Fruit fly (Drosophila melanogaster) whole organism, embryonic: Measurements from ENCODE around the gene CG13313.
A peak's percentile ranks its signal among the peaks of the same experiment; 100 is the strongest.

Experiments
- Aef1 ChIP-seq: fragments of 200-800 bp; sonication (Bioruptor generic); IDR thresholded peaks from 3 replicates; pipeline ENCODE4 v1.3.6; 2022; ENCODE audit warnings: missing biosample characterization, missing genetic modification characterization
- BtbVII ChIP-seq: fragments of 200-800 bp; sonication (Bioruptor generic); optimal IDR thresholded peaks from 3 replicates; lab custom pipeline; 2017; ENCODE audit warnings: missing biosample characterization, mild to moderate bottlenecking, missing genetic modification characterization
- CG10462 ChIP-seq: fragments of 200-800 bp; sonication (Bioruptor generic); optimal IDR thresholded peaks from 2 replicates; lab custom pipeline; 2016; ENCODE audit warnings: missing biosample characterization, missing genetic modification characterization
- CG12659 ChIP-seq: fragments of 200-800 bp; sonication (Bioruptor generic); optimal IDR thresholded peaks from 3 replicates; lab custom pipeline; 2017; ENCODE audit warnings: mild to moderate bottlenecking, missing biosample characterization, missing genetic modification reagents, missing genetic modification characterization
- CG1529 ChIP-seq: fragments of 200-800 bp; sonication (Bioruptor generic); optimal IDR thresholded peaks from 3 replicates; lab custom pipeline; 2018; ENCODE audit warnings: missing biosample characterization, missing genetic modification characterization
- CG15696 ChIP-seq: fragments of 200-800 bp; sonication (Bioruptor generic); optimal IDR thresholded peaks from 2 replicates; lab custom pipeline; 2019; ENCODE audit warnings: missing biosample characterization, mild to moderate bottlenecking, missing genetic modification characterization, moderate library complexity
- CG17612 ChIP-seq: fragments of 200-800 bp; sonication (Bioruptor generic); IDR thresholded peaks from 2 replicates; pipeline ENCODE4 v1.3.6; 2022; ENCODE audit warnings: missing biosample characterization, missing genetic modification characterization
- CG18619 ChIP-seq: fragments of 200-800 bp; sonication (Bioruptor generic); optimal IDR thresholded peaks from 3 replicates; lab custom pipeline; 2017; ENCODE audit warnings: missing biosample characterization, mild to moderate bottlenecking, missing genetic modification characterization
- CG31441 ChIP-seq: fragments of 200-800 bp; sonication (Bioruptor generic); IDR thresholded peaks from 2 replicates; pipeline ENCODE4 v1.3.6; 2022; ENCODE audit warnings: missing biosample characterization, missing genetic modification characterization
- CG32767 ChIP-seq: fragments of 200-800 bp; sonication (Bioruptor generic); IDR thresholded peaks from 2 replicates; pipeline ENCODE4 v1.3.6; 2022; ENCODE audit warnings: missing biosample characterization, missing genetic modification characterization
- CG3281 ChIP-seq: fragments of 200-800 bp; sonication (Bioruptor generic); optimal IDR thresholded peaks from 3 replicates; lab custom pipeline; 2017; ENCODE audit warnings: missing biosample characterization, mild to moderate bottlenecking, missing genetic modification characterization
- CG4360 ChIP-seq: fragments of 200-800 bp; sonication (Bioruptor generic); IDR thresholded peaks from 2 replicates; pipeline ENCODE4 v1.3.6; 2022; ENCODE audit warnings: missing biosample characterization, missing genetic modification characterization
- CG5180 ChIP-seq: fragments of 200-800 bp; sonication (Bioruptor generic); optimal IDR thresholded peaks from 3 replicates; lab custom pipeline; 2017; ENCODE audit warnings: missing biosample characterization, missing genetic modification characterization, mild to moderate bottlenecking, moderate library complexity, missing genetic modification reagents
- CG8281 ChIP-seq: fragments of 200-800 bp; sonication (Bioruptor generic); optimal IDR thresholded peaks from 2 replicates; lab custom pipeline; 2018; ENCODE audit warnings: missing biosample characterization, mild to moderate bottlenecking, missing genetic modification characterization, moderate library complexity
- CG9727 ChIP-seq: fragments of 200-800 bp; sonication (Bioruptor generic); optimal IDR thresholded peaks from 3 replicates; lab custom pipeline; 2017; ENCODE audit warnings: missing biosample characterization, mild to moderate bottlenecking, missing genetic modification characterization
- CkIIα-i1 ChIP-seq: fragments of 200-800 bp; sonication (Bioruptor generic); IDR thresholded peaks from 2 replicates; pipeline ENCODE4 v1.3.6; 2022; ENCODE audit warnings: missing biosample characterization, missing genetic modification characterization
- Deaf1 ChIP-seq: fragments of 200-800 bp; optimal IDR thresholded peaks from 3 replicates; lab custom pipeline; 2019; ENCODE audit warnings: missing biosample characterization, mild to moderate bottlenecking, missing genetic modification characterization, moderate library complexity
- HLHmδ ChIP-seq: fragments of 200-800 bp; sonication (Bioruptor generic); optimal IDR thresholded peaks from 2 replicates; lab custom pipeline; 2018; ENCODE audit warnings: missing biosample characterization, mild to moderate bottlenecking, missing genetic modification characterization, moderate library complexity
- Hey ChIP-seq: fragments of 200-800 bp; sonication (Bioruptor generic); optimal IDR thresholded peaks from 3 replicates; lab custom pipeline; 2018; ENCODE audit warnings: missing biosample characterization, mild to moderate bottlenecking, missing genetic modification characterization
- Hr51 ChIP-seq, 2 experiments: fragments of 200-800 bp; sonication (Bioruptor generic); optimal IDR thresholded peaks; 2 replicates in 1 of 2; 3 replicates in 1 of 2; lab custom pipeline; 2016 to 2018; ENCODE audit warnings: missing biosample characterization in 2 of 2, missing genetic modification characterization in 2 of 2, mild to moderate bottlenecking in 1 of 2, moderate library complexity in 1 of 2
- Med ChIP-seq: fragments of 200-800 bp; sonication (Bioruptor generic); peaks from one replicate; lab custom pipeline; 2016; ENCODE audit warnings: missing biosample characterization, missing genetic modification characterization, mild to moderate bottlenecking, inconsistent platforms, moderate library complexity
- Nf-YC ChIP-seq: fragments of 200-800 bp; optimal IDR thresholded peaks from 3 replicates; lab custom pipeline; 2019; ENCODE audit warnings: missing biosample characterization, mild to moderate bottlenecking, missing genetic modification characterization, moderate library complexity
- Opbp ChIP-seq: fragments of 200-800 bp; sonication (Bioruptor generic); IDR thresholded peaks from 3 replicates; pipeline ENCODE4 v1.3.6; 2022; ENCODE audit warnings: missing biosample characterization, missing genetic modification characterization; ENCODE audit not compliant: partially characterized antibody
- Scr ChIP-seq: fragments of 200-800 bp; sonication (Bioruptor generic); IDR thresholded peaks from 2 replicates; pipeline ENCODE4 v1.3.6; 2022; ENCODE audit warnings: missing biosample characterization, missing genetic modification characterization; ENCODE audit not compliant: partially characterized antibody
- Sox100B ChIP-seq: fragments of 200-800 bp; sonication (Bioruptor generic); optimal IDR thresholded peaks from 3 replicates; lab custom pipeline; 2018; ENCODE audit warnings: missing biosample characterization, mild to moderate bottlenecking, missing genetic modification characterization
- abd-A ChIP-seq: fragments of 200-800 bp; sonication (Bioruptor generic); optimal IDR thresholded peaks from 3 replicates; lab custom pipeline; 2019; ENCODE audit warnings: missing biosample characterization, mild to moderate bottlenecking, missing genetic modification characterization, moderate library complexity
- amos ChIP-seq: fragments of 200-800 bp; sonication (Bioruptor generic); IDR thresholded peaks from 2 replicates; pipeline ENCODE4 v1.3.6; 2022; ENCODE audit warnings: missing biosample characterization, missing genetic modification characterization; ENCODE audit not compliant: partially characterized antibody
- aop ChIP-seq: fragments of 200-800 bp; sonication (Bioruptor generic); IDR thresholded peaks from 2 replicates; pipeline ENCODE4 v1.3.6; 2022; ENCODE audit warnings: missing biosample characterization, missing genetic modification characterization
- ato ChIP-seq: fragments of 200-800 bp; sonication (Bioruptor generic); IDR thresholded peaks from 2 replicates; pipeline ENCODE4 v1.3.6; 2022; ENCODE audit warnings: missing biosample characterization, missing genetic modification characterization; ENCODE audit not compliant: partially characterized antibody
- cg ChIP-seq: fragments of 200-800 bp; sonication (Bioruptor generic); optimal IDR thresholded peaks from 3 replicates; lab custom pipeline; 2019; ENCODE audit warnings: missing biosample characterization, mild to moderate bottlenecking, missing genetic modification characterization, moderate library complexity
- chinmo ChIP-seq: fragments of 200-800 bp; sonication (Bioruptor generic); IDR thresholded peaks from 4 replicates; pipeline ENCODE4 v1.3.6; 2022; ENCODE audit warnings: missing biosample characterization, missing genetic modification characterization; ENCODE audit not compliant: partially characterized antibody
- dmrt99B ChIP-seq: fragments of 200-800 bp; sonication (Bioruptor generic); optimal IDR thresholded peaks from 2 replicates; lab custom pipeline; 2018; ENCODE audit warnings: missing biosample characterization, mild to moderate bottlenecking, missing genetic modification characterization, moderate library complexity
- fu2 ChIP-seq: fragments of 200-800 bp; sonication (Bioruptor generic); optimal IDR thresholded peaks from 2 replicates; lab custom pipeline; 2016; ENCODE audit warnings: missing biosample characterization, missing genetic modification characterization
- grau ChIP-seq: fragments of 200-800 bp; optimal IDR thresholded peaks from 3 replicates; lab custom pipeline; 2019; ENCODE audit warnings: missing biosample characterization, mild to moderate bottlenecking, missing genetic modification characterization, moderate library complexity
- gsb-n ChIP-seq: fragments of 200-800 bp; sonication (Bioruptor generic); optimal IDR thresholded peaks from 3 replicates; lab custom pipeline; 2018; ENCODE audit warnings: missing biosample characterization, mild to moderate bottlenecking, missing genetic modification characterization
- ham ChIP-seq: fragments of 200-800 bp; sonication (Bioruptor generic); IDR thresholded peaks from 2 replicates; pipeline ENCODE4 v1.3.6; 2022; ENCODE audit warnings: missing biosample characterization, missing genetic modification characterization
- inv ChIP-seq: fragments of 200-800 bp; sonication (Bioruptor generic); IDR thresholded peaks from 2 replicates; pipeline ENCODE4 v1.3.6; 2022; ENCODE audit warnings: missing biosample characterization, missing genetic modification characterization; ENCODE audit not compliant: partially characterized antibody
- jing ChIP-seq: fragments of 200-800 bp; sonication (Bioruptor generic); optimal IDR thresholded peaks from 2 replicates; lab custom pipeline; 2018; ENCODE audit warnings: missing biosample characterization, mild to moderate bottlenecking, missing genetic modification characterization
- nerfin-1 ChIP-seq: fragments of 200-800 bp; sonication (Bioruptor generic); optimal IDR thresholded peaks from 3 replicates; lab custom pipeline; 2019; ENCODE audit warnings: missing biosample characterization, mild to moderate bottlenecking, missing genetic modification characterization, moderate library complexity
- onecut ChIP-seq: fragments of 200-800 bp; sonication (Bioruptor generic); IDR thresholded peaks from 2 replicates; pipeline ENCODE4 v1.3.6; 2022; ENCODE audit warnings: missing biosample characterization, missing genetic modification characterization
- pnt ChIP-seq: fragments of 200-800 bp; sonication (Bioruptor generic); optimal IDR thresholded peaks from 3 replicates; lab custom pipeline; 2016; ENCODE audit warnings: missing biosample characterization, missing genetic modification characterization
- run ChIP-seq: fragments of 200-800 bp; sonication (Bioruptor generic); optimal IDR thresholded peaks from 3 replicates; lab custom pipeline; 2018; ENCODE audit warnings: missing biosample characterization, mild to moderate bottlenecking, missing genetic modification characterization
- salm ChIP-seq: fragments of 200-800 bp; sonication (Bioruptor generic); optimal IDR thresholded peaks from 2 replicates; lab custom pipeline; 2018; ENCODE audit warnings: missing biosample characterization, mild to moderate bottlenecking, missing genetic modification characterization
- sens ChIP-seq: fragments of 200-800 bp; sonication (Bioruptor generic); peaks from one replicate; lab custom pipeline; 2016; ENCODE audit warnings: missing biosample characterization, missing genetic modification characterization
- sr ChIP-seq: fragments of 200-800 bp; sonication (Bioruptor generic); IDR thresholded peaks from 3 replicates; pipeline ENCODE4 v1.3.6; 2022; ENCODE audit warnings: missing biosample characterization, missing genetic modification characterization
- sug ChIP-seq: fragments of 200-800 bp; optimal IDR thresholded peaks from 2 replicates; lab custom pipeline; 2019; ENCODE audit warnings: missing biosample characterization, mild to moderate bottlenecking, missing genetic modification characterization, moderate library complexity
- tin ChIP-seq: fragments of 200-800 bp; sonication (Bioruptor generic); optimal IDR thresholded peaks from 3 replicates; lab custom pipeline; 2016; ENCODE audit warnings: missing biosample characterization, missing genetic modification characterization
- tna ChIP-seq: fragments of 200-800 bp; sonication (Bioruptor generic); IDR thresholded peaks from 2 replicates; pipeline ENCODE4 v1.3.6; 2022; ENCODE audit warnings: missing biosample characterization, missing genetic modification characterization; ENCODE audit not compliant: partially characterized antibody
- trem ChIP-seq: fragments of 200-800 bp; optimal IDR thresholded peaks from 3 replicates; lab custom pipeline; 2019; ENCODE audit warnings: missing biosample characterization, mild to moderate bottlenecking, missing genetic modification characterization, moderate library complexity

The CG13313 gene

dm6 chr3L:8950955-8951354 is 7.7 kb upstream of the CG13313 start (continued):
- TF ChIP-seq CG9727 (GFP tag; lab: Kevin White, UChicago) = peak; percentile 37
- peak; percentile 72 for TF ChIP-seq Sox100B
- TF ChIP-seq sens (GFP tag; lab: Kevin White, UChicago) = peak; percentile 25
- TF ChIP-seq ham (GFP tag; lab: Robert Waterston, UW) = no peak
- TF ChIP-seq sr (GFP tag; lab: Robert Waterston, UW) = no peak
- no peak for TF ChIP-seq fu2 (GFP tag; lab: Kevin White, UChicago)
- TF ChIP-seq Opbp = no peak
- peak; percentile 57 for TF ChIP-seq CG3281 (GFP tag; lab: Kevin White, UChicago)
- no peak for TF ChIP-seq CG15696 (tag; lab: Kevin White, UChicago)
- peak; percentile 78 for TF ChIP-seq dmrt99B (tag; lab: Kevin White, UChicago)
- TF ChIP-seq Nf-YC (tag; lab: Kevin White, UChicago) = peak; percentile 7
- peak; percentile 47 for TF ChIP-seq CG12659
- TF ChIP-seq tna (GFP tag; lab: Robert Waterston, UW) = no peak
- no peak for TF ChIP-seq CG17612
- TF ChIP-seq grau (tag; lab: Kevin White, UChicago) = peak; percentile 70
- TF ChIP-seq ato (GFP tag; lab: Robert Waterston, UW) = no peak
- TF ChIP-seq CG18619 (GFP tag; lab: Kevin White, UChicago) = peak; percentile 16
- peak; percentile 25 for TF ChIP-seq CG10462 (GFP tag; lab: Kevin White, UChicago)
- peak in 1 of 2 experiments; percentile 74 for TF ChIP-seq Hr51 (GFP tag; optimal IDR thresholded peaks at IDR 0.05; lab: Kevin White, UChicago)
- TF ChIP-seq inv = no peak
- no peak for TF ChIP-seq pnt (GFP tag; lab: Kevin White, UChicago)
- peak; percentile 84 for TF ChIP-seq CG31441 (GFP tag; lab: Robert Waterston, UW)
- TF ChIP-seq nerfin-1 (tag; lab: Kevin White, UChicago) = peak; percentile 46
- TF ChIP-seq run = peak; percentile 5
- peak; percentile 12 for TF ChIP-seq BtbVII (GFP tag; lab: Kevin White, UChicago)
- TF ChIP-seq CG5180 (GFP tag; lab: Kevin White, UChicago) = peak; percentile 26
- no peak for TF ChIP-seq HLHmδ
- peak; percentile 31 for TF ChIP-seq gsb-n (tag; lab: Kevin White, UChicago)
- no peak for TF ChIP-seq amos (GFP tag; lab: Robert Waterston, UW)
- TF ChIP-seq salm (tag; lab: Kevin White, UChicago) = no peak
- peak; percentile 42 for TF ChIP-seq trem (tag; lab: Kevin White, UChicago)
- TF ChIP-seq aop (GFP tag; lab: Robert Waterston, UW) = no peak
- TF ChIP-seq CG8281 (tag; lab: Kevin White, UChicago) = no peak
- TF ChIP-seq CkIIα-i1 = no peak
- peak; percentile 15 for TF ChIP-seq CG1529 (GFP tag; lab: Kevin White, UChicago)
- no peak for TF ChIP-seq jing (GFP tag; lab: Kevin White, UChicago)
- TF ChIP-seq Aef1 (GFP tag; lab: Robert Waterston, UW) = no peak

- peak; percentile 52 for TF ChIP-seq CG32767 (GFP tag; lab: Robert Waterston, UW)
- no peak for TF ChIP-seq Sox100B
- TF ChIP-seq Deaf1 (tag; lab: Kevin White, UChicago) = peak; percentile 91
- peak; percentile 65; the same call in 1 of the 2 replicates for TF ChIP-seq onecut (GFP tag; lab: Robert Waterston, UW)
- no peak for TF ChIP-seq nerfin-1 (tag; lab: Kevin White, UChicago)
- peak; percentile 62 for TF ChIP-seq abd-A (tag; lab: Kevin White, UChicago)
- peak; percentile 4 for TF ChIP-seq Nf-YC (tag; lab: Kevin White, UChicago)
- peak; percentile 57 for TF ChIP-seq CG4360 (GFP tag; lab: Robert Waterston, UW)
- peak; percentile 49 for TF ChIP-seq sug (tag; lab: Kevin White, UChicago)
- TF ChIP-seq Scr = 0 out of 2 replicates have a peak, but pooled peaks have one; percentile 14
- TF ChIP-seq tin (GFP tag; lab: Kevin White, UChicago) = no peak
- TF ChIP-seq chinmo (GFP tag; lab: Robert Waterston, UW) = 0 out of 4 replicates have a peak, but pooled peaks have one; percentile 45
- peak; percentile 24 for TF ChIP-seq Hey (tag; lab: Kevin White, UChicago)
- TF ChIP-seq Med (GFP tag; lab: Kevin White, UChicago) = peak; percentile 69
- TF ChIP-seq cg (GFP tag; lab: Kevin White, UChicago) = peak; percentile 71
Measured at dm6 chr3L:8951507-8951906, 7.2 kb upstream of the CG13313 start.
